Fruit fly (Drosophila melanogaster): ENCODE data around the gene robo2.

The robo2 gene

DNA sequence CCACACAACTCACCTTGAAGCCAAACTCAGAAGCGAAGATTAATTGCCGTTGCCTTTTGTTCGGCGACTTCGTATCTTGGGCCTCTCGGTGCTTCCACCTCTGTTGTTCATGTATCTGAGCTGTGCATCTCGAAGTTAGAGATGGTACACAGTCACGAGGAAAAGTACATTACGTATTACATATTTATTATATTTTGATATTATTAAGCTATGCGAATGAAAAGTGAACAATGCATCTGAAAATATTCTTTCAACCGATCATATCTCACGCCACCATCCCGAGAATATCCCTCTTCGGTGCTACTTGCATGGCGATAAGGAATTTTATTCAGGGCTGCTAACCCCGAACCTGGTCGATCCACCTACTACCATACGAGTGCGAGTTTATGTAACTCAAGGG lies 24.8 kb upstream of the robo2 start (continued):
- TF ChIP-seq ss (GFP tag; optimal IDR thresholded peaks at IDR 0.05): peak; percentile 79 to 80
- TF ChIP-seq topi (GFP tag; optimal IDR thresholded peaks at IDR 0.05): peak; percentile 79
- no peak for TF ChIP-seq CG11294 (GFP tag; IDR thresholded peaks at IDR 0.05)
- TF ChIP-seq CG15336 (GFP tag; IDR thresholded peaks at IDR 0.05): 0 out of 2 replicates have a peak, but pooled peaks have one; percentile 35
- peak; percentile 47 for TF ChIP-seq Hr39 (GFP tag; optimal IDR thresholded peaks at IDR 0.05)
- TF ChIP-seq dsx (GFP tag; optimal IDR thresholded peaks at IDR 0.05; ENCODE audit: poor library complexity, severe bottlenecking): peak; percentile 74
- TF ChIP-seq Hr38 (GFP tag; optimal IDR thresholded peaks at IDR 0.05): no peak
- peak; percentile 80 for TF ChIP-seq CG3919 (GFP tag; optimal IDR thresholded peaks at IDR 0.05)
- TF ChIP-seq pdm3 (GFP tag; optimal IDR thresholded peaks at IDR 0.05): peak; percentile 44
- peak; percentile 76 for TF ChIP-seq achi (GFP tag; optimal IDR thresholded peaks at IDR 0.05)
- TF ChIP-seq CG11902 (GFP tag; optimal IDR thresholded peaks at IDR 0.05): peak; percentile 53
- TF ChIP-seq vri (GFP tag; optimal IDR thresholded peaks at IDR 0.05): peak; percentile 77
- TF ChIP-seq cyc (GFP tag; optimal IDR thresholded peaks at IDR 0.05): peak; percentile 72
- peak; percentile 6 for TF ChIP-seq CG32006 (GFP tag; optimal IDR thresholded peaks at IDR 0.05)
- peak; percentile 64 for TF ChIP-seq spab (GFP tag; optimal IDR thresholded peaks at IDR 0.05)
- TF ChIP-seq CG9139 (GFP tag; optimal IDR thresholded peaks at IDR 0.05): peak; percentile 63
- TF ChIP-seq fd59A (GFP tag; optimal IDR thresholded peaks at IDR 0.05): peak; percentile 59
- peak; percentile 55 for TF ChIP-seq CG6854 (GFP tag; optimal IDR thresholded peaks at IDR 0.05)
- TF ChIP-seq lz (GFP tag; optimal IDR thresholded peaks at IDR 0.05): peak; percentile 75
- TF ChIP-seq eg (GFP tag; IDR thresholded peaks at IDR 0.05): no peak
- TF ChIP-seq CG8119 (GFP tag; IDR thresholded peaks at IDR 0.05): 0 out of 3 replicates have a peak, but pooled peaks have one; percentile 25
- peak; percentile 77 for TF ChIP-seq CG6792 (GFP tag; optimal IDR thresholded peaks at IDR 0.05)
- no peak for TF ChIP-seq CG11762 (GFP tag; optimal IDR thresholded peaks at IDR 0.05; ENCODE audit: insufficient read depth)
- peak; percentile 15 for TF ChIP-seq CG16779 (tag; optimal IDR thresholded peaks at IDR 0.05)
- no peak for TF ChIP-seq Gug (GFP tag; IDR thresholded peaks at IDR 0.05)
- TF ChIP-seq Lpt (GFP tag; optimal IDR thresholded peaks at IDR 0.05): no peak
- TF ChIP-seq Hr4 (GFP tag; optimal IDR thresholded peaks at IDR 0.05): peak; percentile 11
- TF ChIP-seq CG1621 (tag; optimal IDR thresholded peaks at IDR 0.05): peak; percentile 70
- TF ChIP-seq net (GFP tag; optimal IDR thresholded peaks at IDR 0.05): peak; percentile 56
- peak; percentile 24 for TF ChIP-seq Eip75B (GFP tag; optimal IDR thresholded peaks at IDR 0.05)
- TF ChIP-seq Eip93F (GFP tag; optimal IDR thresholded peaks at IDR 0.05): peak; percentile 69
- peak; percentile 74 for TF ChIP-seq Ets96B (tag; optimal IDR thresholded peaks at IDR 0.05)
- TF ChIP-seq Met (GFP tag; optimal IDR thresholded peaks at IDR 0.05): peak; percentile 84
- TF ChIP-seq Blimp-1 (GFP tag; optimal IDR thresholded peaks at IDR 0.05): peak; percentile 61
- no peak for TF ChIP-seq CG4318 (GFP tag; optimal IDR thresholded peaks at IDR 0.05)
- peak; percentile 71 for TF ChIP-seq CG10631 (GFP tag; optimal IDR thresholded peaks at IDR 0.05)
- peak; percentile 69; the same call in 2 of the 3 replicates for TF ChIP-seq CG6163 (GFP tag; IDR thresholded peaks at IDR 0.05)
- TF ChIP-seq CG6276 (GFP tag; optimal IDR thresholded peaks at IDR 0.05): no peak
- peak; percentile 72 for TF ChIP-seq CG7368 (GFP tag; optimal IDR thresholded peaks at IDR 0.05)

DNA sequence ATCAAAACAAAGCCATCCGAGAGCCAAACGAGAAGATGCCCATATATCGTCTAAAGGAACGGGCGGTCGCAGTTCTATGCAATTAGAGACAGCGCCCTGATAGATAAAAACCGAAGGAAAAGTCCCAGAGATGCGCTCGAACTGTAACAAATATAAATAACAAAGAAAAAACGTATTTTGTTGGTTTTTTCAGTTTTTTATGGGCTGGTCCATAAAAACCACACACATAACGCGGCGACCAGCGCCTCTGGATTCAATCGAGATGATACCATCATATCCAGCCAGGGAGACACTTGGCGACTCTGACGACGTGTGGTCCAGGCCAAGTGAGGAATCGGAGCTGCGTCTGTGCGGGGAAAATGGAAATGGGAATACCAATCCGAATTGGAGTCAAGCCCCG lies 23.3 kb upstream of the robo2 start:
- TF ChIP-seq Hr38 (GFP tag; optimal IDR thresholded peaks at IDR 0.05): no peak
- TF ChIP-seq CG15336 (GFP tag; IDR thresholded peaks at IDR 0.05): no peak
- no peak for TF ChIP-seq pdm3 (GFP tag; optimal IDR thresholded peaks at IDR 0.05)
- TF ChIP-seq OdsH (GFP tag; optimal IDR thresholded peaks at IDR 0.05): no peak
- no peak for TF ChIP-seq CG8319 (GFP tag; optimal IDR thresholded peaks at IDR 0.05)
- no peak for TF ChIP-seq ss (GFP tag; optimal IDR thresholded peaks at IDR 0.05)
- TF ChIP-seq CG32006 (GFP tag; optimal IDR thresholded peaks at IDR 0.05): no peak
- TF ChIP-seq cyc (GFP tag; optimal IDR thresholded peaks at IDR 0.05): no peak
- TF ChIP-seq CG6854 (GFP tag; optimal IDR thresholded peaks at IDR 0.05): no peak
- TF ChIP-seq Met (GFP tag; optimal IDR thresholded peaks at IDR 0.05): no peak
- TF ChIP-seq CG34406 (GFP tag; optimal IDR thresholded peaks at IDR 0.05): no peak
- TF ChIP-seq Blimp-1 (GFP tag; optimal IDR thresholded peaks at IDR 0.05): no peak
- no peak for TF ChIP-seq Eip93F (GFP tag; optimal IDR thresholded peaks at IDR 0.05)
